Fruit fly (Drosophila melanogaster): ENCODE data around the gene NUCB1.

The NUCB1 gene

DNA sequence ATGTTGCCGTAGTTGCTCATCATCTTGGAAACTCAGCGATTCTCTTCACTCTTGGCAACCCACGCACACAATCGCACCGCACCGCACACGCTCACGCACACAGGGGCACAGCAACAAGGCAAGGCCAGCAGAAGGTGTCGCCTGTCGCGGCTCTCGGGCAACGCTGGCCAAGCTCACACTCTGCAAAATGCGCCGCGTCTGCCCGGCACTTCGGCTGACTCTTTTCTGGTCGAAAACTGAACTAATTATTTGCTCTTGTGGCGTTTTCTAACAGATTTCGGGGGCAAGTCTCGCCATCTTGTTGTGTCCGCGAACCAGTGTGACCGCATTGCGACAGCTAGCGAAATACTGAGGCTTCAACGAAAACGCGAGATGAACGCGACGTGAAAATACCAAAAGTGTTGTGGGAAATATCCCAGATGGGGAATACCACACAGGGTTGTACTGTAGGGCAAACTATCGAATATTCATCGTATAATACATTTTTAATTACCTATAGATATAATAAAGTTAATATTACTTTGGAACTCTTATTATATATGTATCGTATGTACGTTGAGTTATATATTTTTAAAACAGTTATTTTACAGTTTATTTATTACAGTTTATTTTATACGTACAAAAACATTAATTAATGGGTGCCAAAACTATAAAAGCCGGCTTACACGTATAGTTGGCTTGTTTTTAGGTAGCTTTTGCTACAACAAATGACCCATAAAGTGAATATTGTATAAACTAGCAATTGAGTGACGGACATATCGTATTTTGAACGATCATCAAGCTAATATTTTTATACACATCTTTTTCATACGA, 44.3 kb upstream of the NUCB1 start, which contains the start of the genes MED19 and CG7430 (continued):
- TF ChIP-seq nerfin-1 (tag; optimal IDR thresholded peaks at IDR 0.05) (peak; percentile 32), CG1602 (GFP tag; optimal IDR thresholded peaks at IDR 0.05) (no peak), Ets65A (GFP tag) (peak; percentile 65), NC2β (GFP tag; optimal IDR thresholded peaks at IDR 0.05) (no peak), CG17912 (GFP tag; optimal IDR thresholded peaks at IDR 0.05) (peak; percentile 31), pzg (GFP tag; optimal IDR thresholded peaks at IDR 0.05) (peak; percentile 91), tio (GFP tag; optimal IDR thresholded peaks at IDR 0.05) (no peak), CG13296 (GFP tag; optimal IDR thresholded peaks at IDR 0.05) (peak; percentile 12), nmo (GFP tag; optimal IDR thresholded peaks at IDR 0.05) (peak; percentile 45), ind (GFP tag; optimal IDR thresholded peaks at IDR 0.05) (no peak), Sry-β (GFP tag; optimal IDR thresholded peaks at IDR 0.05) (peak; percentile 13), twi (tag; optimal IDR thresholded peaks at IDR 0.05) (no peak), Sry-δ (GFP tag; optimal IDR thresholded peaks at IDR 0.05) (peak; percentile 11), CG14860 (GFP tag; IDR thresholded peaks at IDR 0.05; ENCODE audit: partially characterized antibody) (no peak), CG15269 (tag; optimal IDR thresholded peaks at IDR 0.05) (no peak), CG11093 (GFP tag; IDR thresholded peaks at IDR 0.05) (no peak), crc (GFP tag; optimal IDR thresholded peaks at IDR 0.05) (no peak), CG18619 (GFP tag; optimal IDR thresholded peaks at IDR 0.05) (no peak), C15 (GFP tag; IDR thresholded peaks at IDR 0.05) (no peak), cg (GFP tag; optimal IDR thresholded peaks at IDR 0.05) (peak; percentile 95), zfh1 (GFP tag; IDR thresholded peaks at IDR 0.05) (0 out of 3 replicates have a peak, but pooled peaks have one; percentile 23), TFAM (GFP tag; optimal IDR thresholded peaks at IDR 0.05) (no peak), sr (GFP tag; IDR thresholded peaks at IDR 0.05) (peak; percentile 65; the same call in 2 of the 3 replicates), CG2199 (GFP tag; IDR thresholded peaks at IDR 0.05) (no peak), Hr51 (GFP tag; optimal IDR thresholded peaks at IDR 0.05) (no peak), CG2120 (GFP tag; optimal IDR thresholded peaks at IDR 0.05) (no peak), CG32767 (GFP tag; IDR thresholded peaks at IDR 0.05) (no peak), CG31441 (GFP tag; IDR thresholded peaks at IDR 0.05) (peak; percentile 43), Neu2 (GFP tag; optimal IDR thresholded peaks at IDR 0.05; ENCODE audit: borderline replicate concordance) (no peak), CG3838 (GFP tag; optimal IDR thresholded peaks at IDR 0.05) (no peak), HmgZ (tag; optimal IDR thresholded peaks at IDR 0.05) (peak; percentile 38), nom (GFP tag; optimal IDR thresholded peaks at IDR 0.05) (peak; percentile 70), wek (GFP tag; optimal IDR thresholded peaks at IDR 0.05) (peak; percentile 16), CTCF (GFP tag; optimal IDR thresholded peaks at IDR 0.05) (peak; percentile 17), CG6791 (GFP tag; IDR thresholded peaks at IDR 0.05; ENCODE audit: partially characterized antibody) (peak; percentile 66), corto (GFP tag; optimal IDR thresholded peaks at IDR 0.05) (no peak), slbo (GFP tag; IDR thresholded peaks at IDR 0.05) (peak; percentile 24; the same call in 1 of the 2 replicates), CG1024 (GFP tag; IDR thresholded peaks at IDR 0.05) (no peak), cwo (GFP tag; optimal IDR thresholded peaks at IDR 0.05) (no peak), CG7987 (GFP tag; optimal IDR thresholded peaks at IDR 0.05) (peak; percentile 45), CG33557 (GFP tag; optimal IDR thresholded peaks at IDR 0.05) (peak; percentile 21), CG15011 (GFP tag; optimal IDR thresholded peaks at IDR 0.05) (no peak), bsh (GFP tag; optimal IDR thresholded peaks at IDR 0.05) (peak; percentile 24 to 60), unc-4 (GFP tag; IDR thresholded peaks at IDR 0.05; ENCODE audit: partially characterized antibody) (no peak), CG14965 (GFP tag; optimal IDR thresholded peaks at IDR 0.05; ENCODE audit: borderline replicate concordance) (no peak), CG9797 (GFP tag; optimal IDR thresholded peaks at IDR 0.05) (peak; percentile 88), CG1233 (GFP tag; optimal IDR thresholded peaks at IDR 0.05) (no peak), PHDP (tag; optimal IDR thresholded peaks at IDR 0.05) (peak; percentile 23), cad (GFP tag; optimal IDR thresholded peaks at IDR 0.05) (no peak)

Data from whole organism, embryonic.